Worm (Caenorhabditis elegans): ENCODE results near the gene Y53F4B.23.

ce11 chrII:15164453-15164852 is 40.1 kb downstream of the Y53F4B.23 start, which contains the start of gene gst-26:
- TF ChIP-seq lir-1 (GFP tag; conservative IDR thresholded peaks at IDR 0.05) (no peak), dpl-1 (GFP tag; optimal IDR thresholded peaks at IDR 0.05) (no peak), snpc-4 (GFP tag; optimal IDR thresholded peaks at IDR 0.05) (no peak), snpc-4 (tag; optimal IDR thresholded peaks at IDR 0.05) (no peak)
